Worm (Caenorhabditis elegans): ENCODE results near the gene cutc-1.

ce11 chrIII:8432143-8432542 lies 28.7 kb upstream of the cutc-1 start, which contains the start of gene ZK1236.5:
- TF ChIP-seq ama-1 (optimal IDR thresholded peaks at IDR 0.05) (no peak), ama-1 (GFP tag; optimal IDR thresholded peaks at IDR 0.05) (no peak), ztf-28 (GFP tag; IDR thresholded peaks at IDR 0.05) (no peak), rec-8 (tag; optimal IDR thresholded peaks at IDR 0.05) (no peak), Y95B8A.8 (GFP tag; IDR thresholded peaks at IDR 0.05) (no peak), Y53G8AR.9 (GFP tag; conservative IDR thresholded peaks at IDR 0.05) (no peak)

Measured in whole organism, young adult.